Worm (Caenorhabditis elegans): Measurements from ENCODE around the gene par-1.

DNA sequence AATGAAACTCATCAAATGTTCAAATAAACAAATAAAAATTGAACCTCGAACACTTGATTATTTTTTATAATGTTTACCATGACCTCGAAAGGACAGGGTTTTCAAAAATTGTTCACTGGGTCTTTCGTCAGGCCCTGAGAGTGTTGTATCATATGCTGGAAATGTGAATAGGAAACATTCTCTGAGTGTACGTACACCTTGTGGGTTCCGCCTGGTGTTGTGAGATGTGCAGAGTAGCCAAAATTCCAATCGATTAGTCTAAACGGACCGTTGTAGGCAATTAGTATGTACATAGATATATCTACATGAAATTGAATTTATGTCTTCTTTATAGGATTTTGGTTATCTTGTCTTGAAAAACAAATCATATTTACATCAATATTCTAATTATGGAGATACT, 50.6 kb downstream of the par-1 start:
- TF ChIP-seq ztf-23 (GFP tag; IDR thresholded peaks at IDR 0.05) (no peak), ref-1 (GFP tag; conservative IDR thresholded peaks at IDR 0.05) (no peak), cog-1 (tag; optimal IDR thresholded peaks at IDR 0.05) (no peak), flt-1 (GFP tag; IDR thresholded peaks at IDR 0.05) (no peak), tab-1 (GFP tag; IDR thresholded peaks at IDR 0.05) (no peak), med-1 (GFP tag; optimal IDR thresholded peaks at IDR 0.05; ENCODE audit: insufficient read depth) (no peak), ztf-29 (GFP tag; IDR thresholded peaks at IDR 0.05) (no peak)

Data from whole organism, midembryonic.